Fruit fly (Drosophila melanogaster) whole organism, wandering third instar larva: ENCODE results near the gene CG6785.

Experiments used
- Abd-B ChIP-seq: fragments of >200 bp; optimal IDR thresholded peaks from 2 replicates; lab custom pipeline; 2017; ENCODE audit warnings: missing biosample characterization, missing genetic modification characterization
- CG32264 ChIP-seq: fragments of 200-800 bp; sonication (Bioruptor generic); optimal IDR thresholded peaks from 2 replicates; lab custom pipeline; 2016; ENCODE audit warnings: missing biosample characterization, missing genetic modification characterization
- CG9705 ChIP-seq: fragments of 200-800 bp; sonication (Bioruptor generic); optimal IDR thresholded peaks from 2 replicates; lab custom pipeline; 2018; ENCODE audit warnings: missing biosample characterization, mild to moderate bottlenecking, missing genetic modification characterization
- CrebA ChIP-seq: fragments of 200-800 bp; sonication (Bioruptor generic); optimal IDR thresholded peaks from 2 replicates; lab custom pipeline; 2016; ENCODE audit warnings: missing biosample characterization, mild to moderate bottlenecking, missing genetic modification characterization, borderline replicate concordance
- Dfd ChIP-seq: fragments of >200 bp; optimal IDR thresholded peaks from 2 replicates; lab custom pipeline; 2017; ENCODE audit warnings: missing biosample characterization, missing genetic modification characterization
- Dif ChIP-seq: fragments of 200-275, 200-300 bp; sonication (Bioruptor generic); optimal IDR thresholded peaks from 2 replicates; lab custom pipeline; 2018; ENCODE audit warnings: missing biosample characterization, missing genetic modification characterization; ENCODE audit not compliant: partially characterized antibody
- GATAd ChIP-seq: sonication (Bioruptor generic); optimal IDR thresholded peaks from 2 replicates; lab custom pipeline; 2016; ENCODE audit warnings: missing biosample characterization, missing genetic modification characterization
- HLH106 ChIP-seq: fragments of 200-800 bp; optimal IDR thresholded peaks from 3 replicates; lab custom pipeline; 2019; ENCODE audit warnings: missing biosample characterization, mild to moderate bottlenecking, missing genetic modification characterization, moderate library complexity
- Hnf4 ChIP-seq: fragments of 200-800 bp; sonication (Bioruptor generic); optimal IDR thresholded peaks from 2 replicates; lab custom pipeline; 2016; ENCODE audit warnings: missing biosample characterization, mild to moderate bottlenecking, missing genetic modification characterization
- Hr78 ChIP-seq: fragments of >200 bp; optimal IDR thresholded peaks from 2 replicates; lab custom pipeline; 2017; ENCODE audit warnings: missing biosample characterization, missing genetic modification characterization
- Hr83 ChIP-seq: fragments of 200-300 bp; sonication (Bioruptor generic); optimal IDR thresholded peaks from 2 replicates; lab custom pipeline; 2016; ENCODE audit warnings: missing biosample characterization, mild to moderate bottlenecking, missing genetic modification characterization, moderate library complexity; ENCODE audit not compliant: poor library complexity, severe bottlenecking
- Jra ChIP-seq: sonication (Bioruptor generic); optimal IDR thresholded peaks from 2 replicates; lab custom pipeline; 2016; ENCODE audit warnings: missing biosample characterization, missing genetic modification characterization
- Mio ChIP-seq: sonication (Bioruptor generic); optimal IDR thresholded peaks from 2 replicates; lab custom pipeline; 2016; ENCODE audit warnings: missing biosample characterization, missing genetic modification characterization
- Myc ChIP-seq: fragments of >200 bp; optimal IDR thresholded peaks from 2 replicates; lab custom pipeline; 2017
- N ChIP-seq: fragments of >200 bp; optimal IDR thresholded peaks from 2 replicates; lab custom pipeline; 2018; ENCODE audit warnings: missing biosample characterization, missing external identifiers, missing genetic modification characterization
- OdsH ChIP-seq: fragments of 200-800 bp; sonication (Bioruptor generic); optimal IDR thresholded peaks from 2 replicates; lab custom pipeline; 2016; ENCODE audit warnings: missing biosample characterization, mild to moderate bottlenecking, missing genetic modification characterization
- Rel ChIP-seq, 2 experiments: fragments of 200-800 bp; sonication (Bioruptor generic) in 1 of 2; optimal IDR thresholded peaks; 2 replicates in 1 of 2; 3 replicates in 1 of 2; lab custom pipeline; 2016 to 2019; ENCODE audit warnings: mild to moderate bottlenecking in 2 of 2, missing biosample characterization in 2 of 2, missing genetic modification characterization in 2 of 2, moderate library complexity in 1 of 2
- Sp1 ChIP-seq: fragments of 200-800 bp; sonication (Bioruptor generic); optimal IDR thresholded peaks from 3 replicates; lab custom pipeline; 2019; ENCODE audit warnings: missing biosample characterization, mild to moderate bottlenecking, missing genetic modification characterization, moderate library complexity
- Vsx2 ChIP-seq: fragments of 200-300, 225-300 bp; sonication (Bioruptor generic); optimal IDR thresholded peaks from 2 replicates; lab custom pipeline; 2018; ENCODE audit warnings: missing biosample characterization, missing genetic modification characterization; ENCODE audit not compliant: partially characterized antibody
- br ChIP-seq: fragments of 200-800 bp; sonication (Bioruptor generic); optimal IDR thresholded peaks from 2 replicates; lab custom pipeline; 2016; ENCODE audit warnings: missing biosample characterization, missing genetic modification characterization
- brk ChIP-seq: fragments of 200-800 bp; sonication (Bioruptor generic); optimal IDR thresholded peaks from 2 replicates; lab custom pipeline; 2016; ENCODE audit warnings: missing biosample characterization, mild to moderate bottlenecking, missing genetic modification characterization
- dl ChIP-seq, 2 experiments: fragments of 175-275, 200-275 bp in 1 of 2; fragments of 200-275 bp in 1 of 2; sonication (Bioruptor generic); optimal IDR thresholded peaks; lab custom pipeline; 2018; ENCODE audit warnings: mild to moderate bottlenecking in 2 of 2, missing biosample characterization in 2 of 2, missing genetic modification characterization in 2 of 2, moderate library complexity in 2 of 2; ENCODE audit not compliant: partially characterized antibody in 2 of 2, insufficient read depth in 1 of 2
- dmrt93B ChIP-seq: fragments of 200-800 bp; sonication (Bioruptor generic); optimal IDR thresholded peaks from 2 replicates; lab custom pipeline; 2018; ENCODE audit warnings: missing biosample characterization, mild to moderate bottlenecking, missing genetic modification characterization
- dsf ChIP-seq: sonication (Bioruptor generic); optimal IDR thresholded peaks from 2 replicates; lab custom pipeline; 2016; ENCODE audit warnings: missing biosample characterization, missing genetic modification characterization, borderline replicate concordance
- ey ChIP-seq: fragments of 200-800 bp; sonication (Bioruptor generic); optimal IDR thresholded peaks from 2 replicates; lab custom pipeline; 2016; ENCODE audit warnings: missing biosample characterization, missing genetic modification characterization
- foxo ChIP-seq, 2 experiments: fragments of 200-800 bp; sonication (Bioruptor generic); optimal IDR thresholded peaks; 2 replicates in 1 of 2; 3 replicates in 1 of 2; lab custom pipeline; 2016 to 2017; ENCODE audit warnings: missing biosample characterization in 2 of 2, missing genetic modification characterization in 2 of 2
- fru ChIP-seq: fragments of 200-800 bp; sonication (Bioruptor generic); optimal IDR thresholded peaks from 3 replicates; lab custom pipeline; 2016; ENCODE audit warnings: missing biosample characterization, mild to moderate bottlenecking, missing genetic modification characterization
- h ChIP-seq: fragments of 200-800 bp; sonication (Bioruptor generic); optimal IDR thresholded peaks from 3 replicates; lab custom pipeline; 2016; ENCODE audit warnings: missing biosample characterization, mild to moderate bottlenecking, missing genetic modification characterization
- jim ChIP-seq: fragments of 175-275, 200-325 bp; sonication (Bioruptor generic); optimal IDR thresholded peaks from 2 replicates; lab custom pipeline; 2016; ENCODE audit warnings: missing biosample characterization, mild to moderate bottlenecking, missing genetic modification characterization
- lola ChIP-seq: fragments of >200 bp; optimal IDR thresholded peaks from 2 replicates; lab custom pipeline; 2017; ENCODE audit warnings: missing biosample characterization, missing genetic modification characterization
- pan ChIP-seq: fragments of >200 bp; optimal IDR thresholded peaks from 2 replicates; lab custom pipeline; 2017
- psq ChIP-seq: fragments of 200-800 bp; sonication (Bioruptor generic); optimal IDR thresholded peaks from 3 replicates; lab custom pipeline; 2017; ENCODE audit warnings: missing biosample characterization, mild to moderate bottlenecking, missing genetic modification characterization, moderate library complexity
- rgr ChIP-seq: fragments of 200-800 bp; sonication (Bioruptor generic); optimal IDR thresholded peaks from 3 replicates; lab custom pipeline; 2016; ENCODE audit warnings: missing biosample characterization, mild to moderate bottlenecking, missing genetic modification characterization
- sage ChIP-seq: fragments of 200-800 bp; sonication (Bioruptor generic); optimal IDR thresholded peaks from 2 replicates; lab custom pipeline; 2016; ENCODE audit warnings: missing biosample characterization, mild to moderate bottlenecking, missing genetic modification characterization
- sv ChIP-seq: fragments of 200-800 bp; sonication (Bioruptor generic); optimal IDR thresholded peaks from 3 replicates; lab custom pipeline; 2016; ENCODE audit warnings: missing biosample characterization, missing genetic modification characterization
- tai ChIP-seq: sonication (Bioruptor generic); optimal IDR thresholded peaks from 2 replicates; lab custom pipeline; 2016; ENCODE audit warnings: missing biosample characterization, missing genetic modification characterization
- usp ChIP-seq: fragments of >200 bp; optimal IDR thresholded peaks from 2 replicates; lab custom pipeline; 2017; ENCODE audit warnings: missing biosample characterization, missing genetic modification characterization
- woc ChIP-seq: sonication (Bioruptor generic); optimal IDR thresholded peaks from 2 replicates; lab custom pipeline; 2016; ENCODE audit warnings: missing biosample characterization, mild to moderate bottlenecking, missing genetic modification characterization

CG6785 gene

dm6 chr2L:12013243-12013642, 31.8 kb downstream of the CG6785 start:
- TF ChIP-seq Abd-B (no peak), rgr (GFP tag; lab: Kevin White, UChicago) (peak; percentile 40), dl (GFP tag; optimal IDR thresholded peaks at IDR 0.05; lab: Kevin White, UChicago; ENCODE audit: insufficient read depth in 1 of 2, partially characterized antibody in 2 of 2) (no peak), GATAd (GFP tag; lab: Kevin White, UChicago) (no peak), Myc (lab: Kevin White, UChicago) (no peak), psq (GFP tag; lab: Kevin White, UChicago) (no peak), dmrt93B (GFP tag; lab: Kevin White, UChicago) (no peak), Mio (no peak), foxo (GFP tag; optimal IDR thresholded peaks at IDR 0.05; lab: Kevin White, UChicago) (no peak), tai (GFP tag; lab: Kevin White, UChicago) (no peak), Hr83 (GFP tag; lab: Kevin White, UChicago) (peak; percentile 55), dsf (GFP tag; lab: Kevin White, UChicago) (no peak), Rel (GFP tag; optimal IDR thresholded peaks at IDR 0.05; lab: Kevin White, UChicago) (no peak), Rel (tag; optimal IDR thresholded peaks at IDR 0.05; lab: Kevin White, UChicago) (no peak), jim (GFP tag; lab: Kevin White, UChicago) (no peak), Dfd (GFP tag; lab: Kevin White, UChicago) (no peak), ey (GFP tag; lab: Kevin White, UChicago) (peak; percentile 48), Sp1 (no peak), Hr78 (no peak), CG32264 (no peak), CrebA (GFP tag; lab: Kevin White, UChicago) (no peak), brk (GFP tag; lab: Kevin White, UChicago) (no peak), sage (GFP tag; lab: Kevin White, UChicago) (peak; percentile 5), pan (lab: Kevin White, UChicago) (no peak), N (GFP tag; lab: Kevin White, UChicago) (no peak), HLH106 (tag; lab: Kevin White, UChicago) (peak; percentile 28), Dif (GFP tag; lab: Kevin White, UChicago) (no peak), Jra (no peak), usp (GFP tag; lab: Kevin White, UChicago) (no peak), h (peak; percentile 43), Hnf4 (GFP tag; lab: Kevin White, UChicago) (peak; percentile 26), sv (GFP tag; lab: Kevin White, UChicago) (no peak), CG9705 (GFP tag; lab: Kevin White, UChicago) (peak; percentile 32), lola (GFP tag; lab: Kevin White, UChicago) (no peak), OdsH (GFP tag; lab: Kevin White, UChicago) (no peak), br (GFP tag; lab: Kevin White, UChicago) (no peak), Vsx2 (no peak), woc (GFP tag; lab: Kevin White, UChicago) (no peak), fru (GFP tag; lab: Kevin White, UChicago) (peak; percentile 46)

- TF ChIP-seq Dif (GFP tag; lab: Kevin White, UChicago) (no peak), Vsx2 (no peak), CrebA (GFP tag; lab: Kevin White, UChicago) (no peak), sv (GFP tag; lab: Kevin White, UChicago) (peak; percentile 59), Dfd (GFP tag; lab: Kevin White, UChicago) (no peak), Jra (peak; percentile 61), Hr83 (GFP tag; lab: Kevin White, UChicago) (peak; percentile 98), jim (GFP tag; lab: Kevin White, UChicago) (no peak), Mio (no peak), rgr (GFP tag; lab: Kevin White, UChicago) (peak; percentile 66), dmrt93B (GFP tag; lab: Kevin White, UChicago) (peak; percentile 51), GATAd (GFP tag; lab: Kevin White, UChicago) (no peak), OdsH (GFP tag; lab: Kevin White, UChicago) (peak; percentile 74), Abd-B (no peak), fru (GFP tag; lab: Kevin White, UChicago) (peak; percentile 91), h (peak; percentile 96), Rel (GFP tag; optimal IDR thresholded peaks at IDR 0.05; lab: Kevin White, UChicago) (no peak), Rel (tag; optimal IDR thresholded peaks at IDR 0.05; lab: Kevin White, UChicago) (peak; percentile 94), woc (GFP tag; lab: Kevin White, UChicago) (peak; percentile 91), Hr78 (no peak), foxo (GFP tag; optimal IDR thresholded peaks at IDR 0.05; lab: Kevin White, UChicago) (peak; percentile 66 to 88), CG9705 (GFP tag; lab: Kevin White, UChicago) (peak; percentile 57), usp (GFP tag; lab: Kevin White, UChicago) (no peak), br (GFP tag; lab: Kevin White, UChicago) (peak; percentile 87), Hnf4 (GFP tag; lab: Kevin White, UChicago) (peak; percentile 73), Sp1 (peak; percentile 68), dl (GFP tag; optimal IDR thresholded peaks at IDR 0.05; lab: Kevin White, UChicago; ENCODE audit: insufficient read depth in 1 of 2, partially characterized antibody in 2 of 2) (peak; percentile 69 to 78), N (GFP tag; lab: Kevin White, UChicago) (no peak), CG32264 (peak; percentile 60), HLH106 (tag; lab: Kevin White, UChicago) (peak; percentile 82), psq (GFP tag; lab: Kevin White, UChicago) (peak; percentile 65), Myc (lab: Kevin White, UChicago) (no peak), dsf (GFP tag; lab: Kevin White, UChicago) (no peak), ey (GFP tag; lab: Kevin White, UChicago) (peak; percentile 76), lola (GFP tag; lab: Kevin White, UChicago) (no peak), brk (GFP tag; lab: Kevin White, UChicago) (no peak), pan (lab: Kevin White, UChicago) (no peak)
Observed at dm6 chr2L:12011682-12012655, 33.0 kb downstream of the CG6785 start.
